Worm (Caenorhabditis elegans) whole organism, L2 larva: ENCODE data around the gene ZK470.1.
A peak's percentile ranks its signal among the peaks of the same experiment; 100 is the strongest.

Source experiments
- ceh-82 ChIP-seq: fragments of 150-350 bp; optimal IDR thresholded peaks from 2 replicates; lab custom pipeline; 2014; ENCODE audit warnings: missing biosample characterization, missing genetic modification characterization
- elt-3 ChIP-seq: sonication (generic microtip); optimal IDR thresholded peaks from 2 replicates; lab custom pipeline; 2017; ENCODE audit warnings: missing biosample characterization, missing genetic modification characterization
- lin-13 ChIP-seq: fragments of 150-350 bp; optimal IDR thresholded peaks from 2 replicates; lab custom pipeline; 2014; ENCODE audit warnings: missing biosample characterization, missing genetic modification reagents, missing genetic modification characterization
- lin-39 ChIP-seq: fragments of 150-350 bp; optimal IDR thresholded peaks from 2 replicates; lab custom pipeline; 2014; ENCODE audit warnings: missing biosample characterization, missing genetic modification reagents, missing genetic modification characterization
- mdl-1 ChIP-seq, 2 experiments: fragments of 150-350 bp in 1 of 2; sonication (generic microtip) in 1 of 2; optimal IDR thresholded peaks; 2 replicates each; lab custom pipeline; 2017; ENCODE audit warnings: missing biosample characterization in 2 of 2, missing genetic modification characterization in 2 of 2
- nhr-11 ChIP-seq: fragments of 150-350 bp; optimal IDR thresholded peaks from 2 replicates; lab custom pipeline; 2014; ENCODE audit warnings: missing biosample characterization, missing genetic modification characterization
- unc-39 ChIP-seq: fragments of 150-350 bp; optimal IDR thresholded peaks from 2 replicates; lab custom pipeline; 2014; ENCODE audit warnings: missing biosample characterization, missing genetic modification characterization
- ztf-1 ChIP-seq: fragments of 200-800 bp; sonication (Bioruptor generic); conservative IDR thresholded peaks from 2 replicates; pipeline ENCODE4 v1.3.6; 2022; ENCODE audit warnings: missing genetic modification characterization, missing compliant biosample characterization

- TF ChIP-seq ceh-82 (tag; lab: Kevin White, UChicago) (no peak), lin-39 (tag; lab: Kevin White, UChicago) (no peak), mdl-1 (tag; optimal IDR thresholded peaks at IDR 0.05; lab: Kevin White, UChicago) (no peak), ztf-1 (GFP tag; lab: Robert Waterston, UW) (no peak), nhr-11 (tag; lab: Kevin White, UChicago) (no peak), unc-39 (tag; lab: Kevin White, UChicago) (no peak), elt-3 (tag; lab: Kevin White, UChicago) (no peak), lin-13 (peak; percentile 55)
Measured at ce11 chrX:4147600-4148448, 15.7 kb upstream of the ZK470.1 start.
